Fruit fly (Drosophila melanogaster) whole organism, embryonic: Measurements from ENCODE around the gene side-IV.

ENCODE experiments used
- Abd-B ChIP-seq: fragments of 200-800 bp; sonication (Bioruptor generic); optimal IDR thresholded peaks from 2 replicates; lab custom pipeline; 2018; ENCODE audit warnings: missing biosample characterization, mild to moderate bottlenecking, missing genetic modification characterization, moderate library complexity
- Antp ChIP-seq: fragments of 200-800 bp; sonication (Bioruptor generic); optimal IDR thresholded peaks from 3 replicates; lab custom pipeline; 2016; ENCODE audit warnings: missing biosample characterization, missing genetic modification characterization
- Awh ChIP-seq: fragments of 200-800 bp; sonication (Bioruptor generic); IDR thresholded peaks from 2 replicates; pipeline ENCODE4, ENCODE4 v1.3.6; 2022; ENCODE audit warnings: missing biosample characterization, missing genetic modification characterization
- BtbVII ChIP-seq: fragments of 200-800 bp; sonication (Bioruptor generic); optimal IDR thresholded peaks from 3 replicates; lab custom pipeline; 2017; ENCODE audit warnings: missing biosample characterization, mild to moderate bottlenecking, missing genetic modification characterization
- CG10147 ChIP-seq: fragments of 200-800 bp; sonication (Bioruptor generic); optimal IDR thresholded peaks from 2 replicates; lab custom pipeline; 2019; ENCODE audit warnings: missing biosample characterization, mild to moderate bottlenecking, missing genetic modification characterization, moderate library complexity
- CG10979 ChIP-seq: fragments of 200-800 bp; sonication (Bioruptor generic); optimal IDR thresholded peaks from 2 replicates; lab custom pipeline; 2018; ENCODE audit warnings: missing biosample characterization, mild to moderate bottlenecking, missing genetic modification characterization, moderate library complexity
- CG11560 ChIP-seq: fragments of 200-800 bp; sonication (Bioruptor generic); IDR thresholded peaks from 3 replicates; pipeline ENCODE4 v1.3.6; 2022; ENCODE audit warnings: missing biosample characterization, missing genetic modification characterization
- CG13287 ChIP-seq: fragments of 200-800 bp; sonication (Bioruptor generic); IDR thresholded peaks from 2 replicates; pipeline ENCODE4 v1.3.6; 2022; ENCODE audit warnings: missing biosample characterization, missing genetic modification characterization; ENCODE audit not compliant: partially characterized antibody
- CG13424 ChIP-seq: fragments of 200-800 bp; sonication (Bioruptor generic); optimal IDR thresholded peaks from 2 replicates; lab custom pipeline; 2019; ENCODE audit warnings: missing biosample characterization, mild to moderate bottlenecking, missing genetic modification characterization, moderate library complexity
- CG13775 ChIP-seq: fragments of 200-800 bp; sonication (Bioruptor generic); optimal IDR thresholded peaks from 3 replicates; lab custom pipeline; 2017; ENCODE audit warnings: missing biosample characterization, mild to moderate bottlenecking, missing genetic modification characterization
- CG14965 ChIP-seq: fragments of 200-800 bp; sonication (Bioruptor generic); optimal IDR thresholded peaks from 2 replicates; lab custom pipeline; 2016; ENCODE audit warnings: missing biosample characterization, missing genetic modification characterization, borderline replicate concordance
- CG15601 ChIP-seq: fragments of 200-800 bp; sonication (Bioruptor generic); optimal IDR thresholded peaks from 3 replicates; lab custom pipeline; 2019; ENCODE audit warnings: missing biosample characterization, mild to moderate bottlenecking, missing genetic modification characterization, moderate library complexity
- CG16863 ChIP-seq: fragments of 200-800 bp; sonication (Bioruptor generic); optimal IDR thresholded peaks from 3 replicates; lab custom pipeline; 2016; ENCODE audit warnings: missing biosample characterization, missing genetic modification characterization
- CG2116 ChIP-seq: fragments of 200-800 bp; sonication (Bioruptor generic); optimal IDR thresholded peaks from 3 replicates; lab custom pipeline; 2018; ENCODE audit warnings: missing biosample characterization, mild to moderate bottlenecking, missing genetic modification characterization
- CG2129 ChIP-seq: fragments of 200-800 bp; sonication (Bioruptor generic); IDR thresholded peaks from 2 replicates; pipeline ENCODE4 v1.3.6; 2022; ENCODE audit warnings: missing biosample characterization, missing genetic modification characterization; ENCODE audit not compliant: partially characterized antibody
- CG2199 ChIP-seq: fragments of 200-800 bp; sonication (Bioruptor generic); IDR thresholded peaks from 3 replicates; pipeline ENCODE4 v1.3.6; 2022; ENCODE audit warnings: missing biosample characterization, missing genetic modification characterization
- CG3847 ChIP-seq: fragments of 200-800 bp; sonication (Bioruptor generic); IDR thresholded peaks from 2 replicates; pipeline ENCODE4 v1.3.6; 2022; ENCODE audit warnings: missing biosample characterization, missing genetic modification characterization
- CG6654 ChIP-seq: fragments of 200-800 bp; sonication (Bioruptor generic); optimal IDR thresholded peaks from 2 replicates; lab custom pipeline; 2017; ENCODE audit warnings: missing biosample characterization, mild to moderate bottlenecking, missing genetic modification characterization
- CG6689 ChIP-seq: fragments of 200-800 bp; sonication (Bioruptor generic); IDR thresholded peaks from 2 replicates; pipeline ENCODE4 v1.3.6; 2022; ENCODE audit warnings: missing biosample characterization, missing genetic modification characterization
- CG8290 ChIP-seq, 3 experiments: fragments of 200-800 bp; sonication (Bioruptor generic); optimal IDR thresholded peaks; 2 replicates each; lab custom pipeline; 2016 to 2019; ENCODE audit warnings: missing biosample characterization in 3 of 3, missing genetic modification characterization in 3 of 3, mild to moderate bottlenecking in 2 of 3, moderate library complexity in 1 of 3
- CG8388 ChIP-seq: fragments of 200-800 bp; sonication (Bioruptor generic); optimal IDR thresholded peaks from 2 replicates; lab custom pipeline; 2019; ENCODE audit warnings: missing biosample characterization, mild to moderate bottlenecking, missing genetic modification characterization, moderate library complexity
- Camta ChIP-seq: fragments of 200-800 bp; sonication (Bioruptor generic); optimal IDR thresholded peaks from 2 replicates; lab custom pipeline; 2016; ENCODE audit warnings: missing biosample characterization, missing genetic modification characterization
- D19B ChIP-seq: fragments of 200-800 bp; sonication (Bioruptor generic); optimal IDR thresholded peaks from 2 replicates; lab custom pipeline; 2017; ENCODE audit warnings: missing biosample characterization, mild to moderate bottlenecking, missing genetic modification characterization
- Dad ChIP-seq: fragments of 200-800 bp; sonication (Bioruptor generic); optimal IDR thresholded peaks from 3 replicates; lab custom pipeline; 2016; ENCODE audit warnings: missing biosample characterization, missing genetic modification characterization
- Dll ChIP-seq: fragments of 200-800 bp; sonication (Bioruptor generic); IDR thresholded peaks from 4 replicates; pipeline ENCODE4 v1.3.6; 2022; ENCODE audit warnings: missing biosample characterization, missing genetic modification characterization; ENCODE audit not compliant: partially characterized antibody
- Ets65A ChIP-seq: fragments of 200-800 bp; sonication (Bioruptor generic); peaks from one replicate; lab custom pipeline; 2016; ENCODE audit warnings: missing biosample characterization, missing genetic modification characterization
- Hr51 ChIP-seq, 2 experiments: fragments of 200-800 bp; sonication (Bioruptor generic); optimal IDR thresholded peaks; 2 replicates in 1 of 2; 3 replicates in 1 of 2; lab custom pipeline; 2016 to 2018; ENCODE audit warnings: missing biosample characterization in 2 of 2, missing genetic modification characterization in 2 of 2, mild to moderate bottlenecking in 1 of 2, moderate library complexity in 1 of 2
- MESR4 ChIP-seq: fragments of 200-800 bp; sonication (Bioruptor generic); optimal IDR thresholded peaks from 2 replicates; lab custom pipeline; 2018; ENCODE audit warnings: missing biosample characterization, mild to moderate bottlenecking, missing genetic modification characterization, moderate library complexity
- Meics ChIP-seq: fragments of 200-800 bp; sonication (Bioruptor generic); optimal IDR thresholded peaks from 2 replicates; lab custom pipeline; 2017; ENCODE audit warnings: missing biosample characterization, mild to moderate bottlenecking, missing genetic modification characterization
- TFAM ChIP-seq: fragments of 200-800 bp; sonication (Bioruptor generic); optimal IDR thresholded peaks from 2 replicates; lab custom pipeline; 2017; ENCODE audit warnings: missing biosample characterization, missing genetic modification characterization, inconsistent platforms
- amos ChIP-seq: fragments of 200-800 bp; sonication (Bioruptor generic); IDR thresholded peaks from 2 replicates; pipeline ENCODE4 v1.3.6; 2022; ENCODE audit warnings: missing biosample characterization, missing genetic modification characterization; ENCODE audit not compliant: partially characterized antibody
- bcd ChIP-seq: fragments of 200-800 bp; sonication (Bioruptor generic); optimal IDR thresholded peaks from 2 replicates; lab custom pipeline; 2017; ENCODE audit warnings: missing biosample characterization, mild to moderate bottlenecking, missing genetic modification characterization
- exex ChIP-seq: fragments of 200-800 bp; sonication (Bioruptor generic); optimal IDR thresholded peaks from 4 replicates; lab custom pipeline; 2018; ENCODE audit warnings: missing biosample characterization, mild to moderate bottlenecking, missing genetic modification characterization, moderate library complexity
- fd102C ChIP-seq: fragments of 200-800 bp; sonication (Bioruptor generic); optimal IDR thresholded peaks from 2 replicates; lab custom pipeline; 2018; ENCODE audit warnings: missing biosample characterization, mild to moderate bottlenecking, missing genetic modification characterization, moderate library complexity
- fd96Cb ChIP-seq: fragments of 200-800 bp; sonication (Bioruptor generic); optimal IDR thresholded peaks from 2 replicates; lab custom pipeline; 2018; ENCODE audit warnings: missing biosample characterization, mild to moderate bottlenecking, missing genetic modification characterization, moderate library complexity
- gce ChIP-seq: fragments of 200-800 bp; sonication (Bioruptor generic); IDR thresholded peaks from 3 replicates; pipeline ENCODE4 v1.3.6; 2022; ENCODE audit warnings: missing biosample characterization, missing genetic modification characterization
- gem ChIP-seq: fragments of 200-800 bp; sonication (Bioruptor generic); optimal IDR thresholded peaks from 2 replicates; lab custom pipeline; 2019; ENCODE audit warnings: missing biosample characterization, mild to moderate bottlenecking, missing genetic modification characterization, moderate library complexity
- grn ChIP-seq: fragments of 200-800 bp; sonication (Bioruptor generic); optimal IDR thresholded peaks from 3 replicates; lab custom pipeline; 2017; ENCODE audit warnings: missing biosample characterization, missing genetic modification characterization
- lola ChIP-seq, 3 experiments: fragments of >200 bp in 2 of 3; fragments of 200-800 bp in 1 of 3; sonication (Bioruptor generic) in 1 of 3; optimal IDR thresholded peaks; 2 replicates each; lab custom pipeline; 2017 to 2019; ENCODE audit warnings: missing biosample characterization in 3 of 3, missing genetic modification characterization in 3 of 3, mild to moderate bottlenecking in 1 of 3, moderate library complexity in 1 of 3
- mam ChIP-seq: fragments of 200-800 bp; sonication (Bioruptor generic); optimal IDR thresholded peaks from 3 replicates; lab custom pipeline; 2016; ENCODE audit warnings: missing biosample characterization, missing genetic modification characterization
- mld ChIP-seq: fragments of 200-800 bp; sonication (Bioruptor generic); IDR thresholded peaks from 3 replicates; pipeline ENCODE4 v1.3.6; 2022; ENCODE audit warnings: missing biosample characterization, missing genetic modification characterization; ENCODE audit not compliant: partially characterized antibody
- p53 ChIP-seq: fragments of 200-800 bp; sonication (Bioruptor generic); optimal IDR thresholded peaks from 2 replicates; lab custom pipeline; 2016; ENCODE audit warnings: missing biosample characterization, missing genetic modification characterization
- pfk ChIP-seq: fragments of 200-800 bp; sonication (Bioruptor generic); optimal IDR thresholded peaks from 2 replicates; lab custom pipeline; 2018; ENCODE audit warnings: missing biosample characterization, mild to moderate bottlenecking, missing genetic modification characterization, moderate library complexity
- sisA ChIP-seq: fragments of 200-800 bp; sonication (Bioruptor generic); IDR thresholded peaks from 2 replicates; pipeline ENCODE4 v1.3.6; 2022; ENCODE audit warnings: missing biosample characterization, missing genetic modification characterization
- tap ChIP-seq: fragments of 200-800 bp; optimal IDR thresholded peaks from 3 replicates; lab custom pipeline; 2019; ENCODE audit warnings: missing biosample characterization, mild to moderate bottlenecking, missing genetic modification characterization, moderate library complexity
- tin ChIP-seq: fragments of 200-800 bp; sonication (Bioruptor generic); optimal IDR thresholded peaks from 3 replicates; lab custom pipeline; 2016; ENCODE audit warnings: missing biosample characterization, missing genetic modification characterization
- trem ChIP-seq: fragments of 200-800 bp; optimal IDR thresholded peaks from 3 replicates; lab custom pipeline; 2019; ENCODE audit warnings: missing biosample characterization, mild to moderate bottlenecking, missing genetic modification characterization, moderate library complexity
- tx ChIP-seq: fragments of 200-800 bp; sonication (Bioruptor generic); optimal IDR thresholded peaks from 2 replicates; lab custom pipeline; 2016; ENCODE audit warnings: missing biosample characterization, missing genetic modification characterization
- unpg ChIP-seq: fragments of 200-800 bp; sonication (Bioruptor generic); optimal IDR thresholded peaks from 3 replicates; lab custom pipeline; 2018; ENCODE audit warnings: missing biosample characterization, mild to moderate bottlenecking, missing genetic modification characterization, moderate library complexity

Gene side-IV

dm6 chr3R:13403032-13403459, 47.3 kb upstream of the side-IV start, which contains the start of gene Dpm3 (continued):
- peak in 1 of 2 experiments; percentile 45 for TF ChIP-seq Hr51 (GFP tag; optimal IDR thresholded peaks at IDR 0.05; lab: Kevin White, UChicago)
- peak; percentile 98 for TF ChIP-seq Ets65A (GFP tag; lab: Kevin White, UChicago)
- TF ChIP-seq CG8290 (GFP tag; optimal IDR thresholded peaks at IDR 0.05; lab: Kevin White, UChicago) = peak; percentile 72
- TF ChIP-seq CG8290 (tag; optimal IDR thresholded peaks at IDR 0.05; lab: Kevin White, UChicago) = no peak
- no peak for TF ChIP-seq CG6689
- TF ChIP-seq tx (GFP tag; lab: Kevin White, UChicago) = peak; percentile 15
- no peak for TF ChIP-seq CG8388
- TF ChIP-seq Abd-B = peak; percentile 85
- TF ChIP-seq fd102C (GFP tag; lab: Kevin White, UChicago) = no peak
- no peak for TF ChIP-seq D19B (GFP tag; lab: Kevin White, UChicago)
- TF ChIP-seq Dad = peak; percentile 7
- peak; percentile 30 for TF ChIP-seq CG13775 (GFP tag; lab: Kevin White, UChicago)
- TF ChIP-seq unpg = no peak
- peak; percentile 58; the same call in 1 of the 3 replicates for TF ChIP-seq CG11560 (tag; lab: Robert Waterston, UW)
- TF ChIP-seq CG13287 (GFP tag; lab: Robert Waterston, UW) = peak; percentile 97
- peak; percentile 27 for TF ChIP-seq CG13424 (tag; lab: Kevin White, UChicago)
- TF ChIP-seq Awh (GFP tag; lab: Robert Waterston, UW) = no peak
- no peak for TF ChIP-seq fd96Cb
- 0 out of 2 replicates have a peak, but pooled peaks have one; percentile 20 for TF ChIP-seq sisA (GFP tag; lab: Robert Waterston, UW)
- TF ChIP-seq grn (GFP tag; lab: Kevin White, UChicago) = peak; percentile 34
- peak; percentile 86 for TF ChIP-seq CG3847 (GFP tag; lab: Robert Waterston, UW)
- TF ChIP-seq gce = no peak
- peak; percentile 60 for TF ChIP-seq Camta (GFP tag; lab: Kevin White, UChicago)
- TF ChIP-seq Meics (GFP tag; lab: Kevin White, UChicago) = no peak
- TF ChIP-seq lola (GFP tag; optimal IDR thresholded peaks at IDR 0.05; lab: Kevin White, UChicago) = no peak
- no peak for TF ChIP-seq BtbVII (GFP tag; lab: Kevin White, UChicago)
- peak; percentile 57 for TF ChIP-seq CG10147
- no peak for TF ChIP-seq CG6654 (GFP tag; lab: Kevin White, UChicago)
- TF ChIP-seq gem (tag; lab: Kevin White, UChicago) = peak; percentile 37
- no peak for TF ChIP-seq CG16863 (GFP tag; lab: Kevin White, UChicago)
- TF ChIP-seq TFAM (GFP tag; lab: Kevin White, UChicago) = no peak
- peak; percentile 68 for TF ChIP-seq CG2116 (GFP tag; lab: Kevin White, UChicago)
- peak; percentile 60 for TF ChIP-seq CG15601 (tag; lab: Kevin White, UChicago)
- peak; percentile 27 for TF ChIP-seq tin
- peak; percentile 27 for TF ChIP-seq MESR4 (GFP tag; lab: Kevin White, UChicago)
- peak; percentile 82 for TF ChIP-seq trem
- TF ChIP-seq CG10979 (tag; lab: Kevin White, UChicago) = peak; percentile 15
- TF ChIP-seq bcd = peak; percentile 41
- peak; percentile 14 for TF ChIP-seq tap (tag; lab: Kevin White, UChicago)
- TF ChIP-seq Dll (GFP tag; lab: Robert Waterston, UW) = peak; percentile 97
- TF ChIP-seq exex = peak; percentile 15
- no peak for TF ChIP-seq CG14965 (GFP tag; lab: Kevin White, UChicago)
- peak; percentile 40 for TF ChIP-seq Antp (GFP tag; lab: Kevin White, UChicago)
- peak; percentile 46 for TF ChIP-seq p53 (GFP tag; lab: Kevin White, UChicago)
- no peak for TF ChIP-seq pfk (GFP tag; lab: Kevin White, UChicago)
- TF ChIP-seq mam (GFP tag; lab: Kevin White, UChicago) = peak; percentile 56
- TF ChIP-seq CG2199 (GFP tag; lab: Robert Waterston, UW) = 0 out of 3 replicates have a peak, but pooled peaks have one; percentile 68
- TF ChIP-seq mld = peak; percentile 75; the same call in 2 of the 3 replicates
- TF ChIP-seq CG2129 (GFP tag; lab: Robert Waterston, UW) = peak; percentile 82
- peak; percentile 85 for TF ChIP-seq amos (GFP tag; lab: Robert Waterston, UW)
